Worm (Caenorhabditis elegans): ENCODE data around the gene srh-37.

srh-37 gene

ce11 chrV:527602-528001 lies 15.3 kb upstream of the srh-37 start, which contains the start of gene srw-108:
srw-108 (plus strand) TSS chrV:527902.
- TF ChIP-seq blmp-1 (tag; optimal IDR thresholded peaks at IDR 0.05) (no peak), nhr-85 (tag) (no peak), elt-3 (tag; optimal IDR thresholded peaks at IDR 0.05) (no peak), zip-4 (GFP tag; optimal IDR thresholded peaks at IDR 0.05) (no peak), elt-2 (tag; optimal IDR thresholded peaks at IDR 0.05) (no peak), zag-1 (tag; optimal IDR thresholded peaks at IDR 0.05) (no peak), mdl-1 (tag; optimal IDR thresholded peaks at IDR 0.05) (no peak), skn-1 (tag; optimal IDR thresholded peaks at IDR 0.05) (no peak), C16A3.4 (tag; optimal IDR thresholded peaks at IDR 0.05) (no peak), efl-3 (GFP tag; optimal IDR thresholded peaks at IDR 0.05) (no peak), tlp-1 (tag; optimal IDR thresholded peaks at IDR 0.05) (no peak)

ce11 chrV:525040-525439 lies 12.7 kb upstream of the srh-37 start, which contains the start of gene R11G11.16:
R11G11.16 (minus strand) TSS chrV:525140.
- no peak for TF ChIP-seq ces-1 (GFP tag; optimal IDR thresholded peaks at IDR 0.05)
- no peak for TF ChIP-seq dsc-1 (tag; optimal IDR thresholded peaks at IDR 0.05)
- TF ChIP-seq lsy-2 (tag; optimal IDR thresholded peaks at IDR 0.05), result no peak
- TF ChIP-seq unc-30 (tag; optimal IDR thresholded peaks at IDR 0.05), result no peak
- TF ChIP-seq ceh-90 (tag; optimal IDR thresholded peaks at IDR 0.05), result no peak
- TF ChIP-seq C34B4.2 (tag; optimal IDR thresholded peaks at IDR 0.05), result no peak
- no peak for TF ChIP-seq efl-3 (GFP tag; optimal IDR thresholded peaks at IDR 0.05)
- no peak for TF ChIP-seq F16B12.6 (tag; optimal IDR thresholded peaks at IDR 0.05)
- no peak for TF ChIP-seq zip-4 (GFP tag; optimal IDR thresholded peaks at IDR 0.05)
- TF ChIP-seq lin-14 (GFP tag; optimal IDR thresholded peaks at IDR 0.05), result no peak
- TF ChIP-seq sox-4 (tag; optimal IDR thresholded peaks at IDR 0.05), result no peak

- TF ChIP-seq aha-1 (tag; optimal IDR thresholded peaks at IDR 0.05), result no peak
Measured at ce11 chrV:524058-524457, 11.7 kb upstream of the srh-37 start, which contains the start of gene lipl-3. lipl-3 (minus strand) TSS chrV:524218.

ce11 chrV:521517-521916 lies 9.2 kb upstream of the srh-37 start, which contains the start of gene srw-107:
srw-107 (minus strand) TSS chrV:521617.
- no peak for TF ChIP-seq ceh-88 (GFP tag; IDR thresholded peaks at IDR 0.05)
- no peak for TF ChIP-seq efl-1 (optimal IDR thresholded peaks at IDR 0.05)
- TF ChIP-seq efl-1 (GFP tag; optimal IDR thresholded peaks at IDR 0.05 in 1 of 2), result no peak
- no peak for TF ChIP-seq jun-1 (tag; optimal IDR thresholded peaks at IDR 0.05)
- TF ChIP-seq nhr-237 (tag; optimal IDR thresholded peaks at IDR 0.05), result no peak
- no peak for TF ChIP-seq C04F5.9 (tag; optimal IDR thresholded peaks at IDR 0.05)
- no peak for TF ChIP-seq lin-13 (GFP tag; optimal IDR thresholded peaks at IDR 0.05)
- TF ChIP-seq nhr-90 (tag; optimal IDR thresholded peaks at IDR 0.05; ENCODE audit: poor library complexity), result no peak
- TF ChIP-seq ceh-8 (GFP tag; optimal IDR thresholded peaks at IDR 0.05), result no peak
- TF ChIP-seq pax-3 (tag; optimal IDR thresholded peaks at IDR 0.05), result no peak
- no peak for TF ChIP-seq unc-86 (tag; optimal IDR thresholded peaks at IDR 0.05)

- TF ChIP-seq nhr-85 (tag), result peak; percentile 25
- no peak for TF ChIP-seq pag-3 (tag; optimal IDR thresholded peaks at IDR 0.05; ENCODE audit: borderline replicate concordance, insufficient read depth)
- TF ChIP-seq efl-1 (optimal IDR thresholded peaks at IDR 0.05), result no peak
- peak in 1 of 2 experiments; percentile 36 for TF ChIP-seq efl-1 (GFP tag; optimal IDR thresholded peaks at IDR 0.05 in 1 of 2)
Measured at ce11 chrV:519445-519844, 7.1 kb upstream of the srh-37 start, which contains the start of gene nhr-210. nhr-210 (minus strand) TSS chrV:519545.

- no peak for TF ChIP-seq unc-86 (tag; optimal IDR thresholded peaks at IDR 0.05)
- TF ChIP-seq lin-39 (tag; optimal IDR thresholded peaks at IDR 0.05), result no peak
- TF ChIP-seq nhr-28 (tag; optimal IDR thresholded peaks at IDR 0.05), result no peak
- no peak for TF ChIP-seq efl-1 (optimal IDR thresholded peaks at IDR 0.05)
- TF ChIP-seq efl-1 (GFP tag; optimal IDR thresholded peaks at IDR 0.05 in 1 of 2), result no peak
- no peak for TF ChIP-seq xbp-1 (tag; optimal IDR thresholded peaks at IDR 0.05)
- no peak for TF ChIP-seq dsc-1 (tag; optimal IDR thresholded peaks at IDR 0.05)
- TF ChIP-seq nhr-77 (tag; optimal IDR thresholded peaks at IDR 0.05), result no peak
- TF ChIP-seq nhr-71 (tag; optimal IDR thresholded peaks at IDR 0.05), result no peak
- TF ChIP-seq egl-27 (tag; optimal IDR thresholded peaks at IDR 0.05), result no peak
- TF ChIP-seq lsy-2 (tag; optimal IDR thresholded peaks at IDR 0.05), result no peak
- no peak for TF ChIP-seq fkh-8 (tag; optimal IDR thresholded peaks at IDR 0.05)
- TF ChIP-seq nhr-47 (tag; optimal IDR thresholded peaks at IDR 0.05), result no peak
- no peak for TF ChIP-seq jun-1 (tag; optimal IDR thresholded peaks at IDR 0.05)
- no peak for TF ChIP-seq tlp-1 (tag; optimal IDR thresholded peaks at IDR 0.05)
- no peak for TF ChIP-seq elt-2 (tag; optimal IDR thresholded peaks at IDR 0.05)
- TF ChIP-seq zag-1 (tag; optimal IDR thresholded peaks at IDR 0.05), result no peak
Measured at ce11 chrV:505191-505590, 7.1 kb downstream of the srh-37 start, which contains the start of gene srlf-19. srlf-19 (plus strand) TSS chrV:505491.

Data from whole organism, L1 larva.